Fruit fly (Drosophila melanogaster): ENCODE measurements around the gene Fum2.
A peak's percentile ranks its signal among the peaks of the same experiment; 100 is the strongest.

The Fum2 gene

dm6 chrX:6702028-6702433 lies 20.5 kb downstream of the Fum2 start:
- TF ChIP-seq yki (optimal IDR thresholded peaks at IDR 0.05) (no peak), kay (GFP tag; optimal IDR thresholded peaks at IDR 0.05) (no peak), CG31365 (tag; optimal IDR thresholded peaks at IDR 0.05) (no peak), zen2 (GFP tag; IDR thresholded peaks at IDR 0.05; ENCODE audit: partially characterized antibody) (no peak), CTCF (GFP tag; optimal IDR thresholded peaks at IDR 0.05) (peak; percentile 29), trem (tag; optimal IDR thresholded peaks at IDR 0.05) (peak; percentile 64), row (GFP tag; IDR thresholded peaks at IDR 0.05) (peak; percentile 74), Camta (GFP tag; optimal IDR thresholded peaks at IDR 0.05) (peak; percentile 63), CG4820 (GFP tag; optimal IDR thresholded peaks at IDR 0.05) (peak; percentile 29), CG15011 (GFP tag; optimal IDR thresholded peaks at IDR 0.05) (peak; percentile 36), az2 (GFP tag; optimal IDR thresholded peaks at IDR 0.05) (peak; percentile 68), sd (tag; optimal IDR thresholded peaks at IDR 0.05) (no peak), nerfin-2 (GFP tag; IDR thresholded peaks at IDR 0.05; ENCODE audit: partially characterized antibody) (no peak), CG11723 (GFP tag; optimal IDR thresholded peaks at IDR 0.05) (peak; percentile 38), CG12071 (GFP tag; optimal IDR thresholded peaks at IDR 0.05) (peak; percentile 52), pzg (GFP tag; optimal IDR thresholded peaks at IDR 0.05) (no peak), Ssrp (tag; optimal IDR thresholded peaks at IDR 0.05) (peak; percentile 72), onecut (GFP tag; IDR thresholded peaks at IDR 0.05) (peak; percentile 44), unc-4 (GFP tag; IDR thresholded peaks at IDR 0.05; ENCODE audit: partially characterized antibody) (no peak), amos (GFP tag; IDR thresholded peaks at IDR 0.05; ENCODE audit: partially characterized antibody) (no peak), tgo (GFP tag; IDR thresholded peaks at IDR 0.05) (peak; percentile 63), CG4360 (GFP tag; IDR thresholded peaks at IDR 0.05) (peak; percentile 30; the same call in 1 of the 2 replicates), CG17328 (GFP tag; IDR thresholded peaks at IDR 0.05) (0 out of 2 replicates have a peak, but pooled peaks have one; percentile 31), CG2875 (GFP tag; optimal IDR thresholded peaks at IDR 0.05) (peak; percentile 59), Nf-YA (GFP tag; IDR thresholded peaks at IDR 0.05) (peak; percentile 47; the same call in 1 of the 2 replicates), CG4424 (GFP tag; optimal IDR thresholded peaks at IDR 0.05) (peak; percentile 72), CG4617 (GFP tag; optimal IDR thresholded peaks at IDR 0.05; ENCODE audit: borderline replicate concordance) (no peak), CG14965 (GFP tag; optimal IDR thresholded peaks at IDR 0.05; ENCODE audit: borderline replicate concordance) (no peak), CG14014 (GFP tag; IDR thresholded peaks at IDR 0.05) (peak; percentile 31; the same call in 1 of the 2 replicates), vnd (GFP tag; IDR thresholded peaks at IDR 0.05; ENCODE audit: partially characterized antibody) (no peak), CG11504 (tag; optimal IDR thresholded peaks at IDR 0.05) (peak; percentile 86), Fer2 (tag; optimal IDR thresholded peaks at IDR 0.05) (no peak), sr (GFP tag; IDR thresholded peaks at IDR 0.05) (no peak), Sox100B (GFP tag; optimal IDR thresholded peaks at IDR 0.05) (peak; percentile 81), GATAe (GFP tag; conservative IDR thresholded peaks at IDR 0.05) (no peak), tna (GFP tag; IDR thresholded peaks at IDR 0.05; ENCODE audit: partially characterized antibody) (no peak), phol (tag; optimal IDR thresholded peaks at IDR 0.05) (peak; percentile 83), zf30C (GFP tag; optimal IDR thresholded peaks at IDR 0.05) (peak; percentile 38), Optix (GFP tag; IDR thresholded peaks at IDR 0.05) (peak; percentile 60; the same call in 1 of the 3 replicates), CG34224 (GFP tag; IDR thresholded peaks at IDR 0.05; ENCODE audit: partially characterized antibody) (no peak), CG1792 (GFP tag; optimal IDR thresholded peaks at IDR 0.05) (no peak), dpn (GFP tag; optimal IDR thresholded peaks at IDR 0.05) (peak; percentile 56 to 63), CkIIα-i1 (GFP tag; IDR thresholded peaks at IDR 0.05) (no peak), CG11247 (GFP tag; IDR thresholded peaks at IDR 0.05) (no peak), CG4854 (GFP tag; optimal IDR thresholded peaks at IDR 0.05) (peak; percentile 11), Myb (GFP tag; optimal IDR thresholded peaks at IDR 0.05) (no peak), ken (GFP tag; IDR thresholded peaks at IDR 0.05) (0 out of 3 replicates have a peak, but pooled peaks have one; percentile 31), tup (GFP tag; optimal IDR thresholded peaks at IDR 0.05) (no peak), h (optimal IDR thresholded peaks at IDR 0.05) (no peak), odd (GFP tag; optimal IDR thresholded peaks at IDR 0.05) (peak; percentile 28), CG1603 (tag; optimal IDR thresholded peaks at IDR 0.05) (peak; percentile 64), Adf1 (GFP tag; IDR thresholded peaks at IDR 0.05) (no peak)
